Worm (Caenorhabditis elegans) whole organism, L1 larva: ENCODE results near the gene igeg-2.

ENCODE experiments used
- efl-1 ChIP-seq, 4 experiments: fragments of 150-350 bp; optimal IDR thresholded peaks in 3 of 4; peaks in 1 of 4; 1 replicate in 1 of 4; 2 replicates in 3 of 4; lab custom pipeline; 2014; ENCODE audit warnings: missing biosample characterization in 2 of 4, missing genetic modification characterization in 2 of 4, missing genetic modification reagents in 2 of 4
- elt-2 ChIP-seq: sonication (generic microtip); optimal IDR thresholded peaks from 2 replicates; lab custom pipeline; 2016; ENCODE audit warnings: missing genetic modification characterization, mild to moderate bottlenecking, inconsistent platforms, missing compliant biosample characterization, missing genetic modification reagents
- fkh-4 ChIP-seq: sonication (generic microtip); optimal IDR thresholded peaks from 2 replicates; lab custom pipeline; 2016; ENCODE audit warnings: missing compliant biosample characterization, missing genetic modification characterization, borderline replicate concordance
- nhr-11 ChIP-seq: fragments of 150-350 bp; optimal IDR thresholded peaks from 2 replicates; lab custom pipeline; 2014; ENCODE audit warnings: missing biosample characterization, missing genetic modification characterization
- unc-62 ChIP-seq: fragments of 150-350 bp; optimal IDR thresholded peaks from 2 replicates; lab custom pipeline; 2014; ENCODE audit warnings: missing biosample characterization, missing genetic modification reagents, missing genetic modification characterization
- unc-98 ChIP-seq: fragments of 200-800 bp; sonication (Bioruptor generic); IDR thresholded peaks from 2 replicates; pipeline ENCODE4 v1.3.6; 2022; ENCODE audit warnings: missing genetic modification characterization, missing compliant biosample characterization
- ztf-11 ChIP-seq, 2 experiments: sonication (generic microtip); optimal IDR thresholded peaks; 2 replicates each; lab custom pipeline; 2016 to 2017; ENCODE audit warnings: missing genetic modification characterization in 2 of 2, missing biosample characterization in 1 of 2, missing compliant biosample characterization in 1 of 2
- ztf-4 ChIP-seq: fragments of 150-350 bp; optimal IDR thresholded peaks from 2 replicates; lab custom pipeline; 2014; ENCODE audit warnings: missing biosample characterization, missing genetic modification characterization

ce11 chrX:11481825-11482093 is 35.3 kb upstream of the igeg-2 start:
- TF ChIP-seq fkh-4 (tag; lab: Kevin White, UChicago) (no peak), elt-2 (tag; lab: Kevin White, UChicago) (no peak), unc-98 (GFP tag; lab: Robert Waterston, UW) (no peak), ztf-11 (tag; optimal IDR thresholded peaks at IDR 0.05; lab: Kevin White, UChicago) (no peak), efl-1 (optimal IDR thresholded peaks at IDR 0.05; lab: Kevin White, UChicago) (no peak), efl-1 (GFP tag; optimal IDR thresholded peaks at IDR 0.05 in 1 of 2; lab: Kevin White, UChicago) (peak in 1 of 2 experiments; percentile 51), ztf-4 (no peak), nhr-11 (no peak), unc-62 (GFP tag; lab: Kevin White, UChicago) (no peak)
